Fruit fly (Drosophila melanogaster) whole organism, wandering third instar larva: ENCODE data around the gene PK2-R1.

Experiments used
- Abd-B ChIP-seq: fragments of >200 bp; optimal IDR thresholded peaks from 2 replicates; lab custom pipeline; 2017; ENCODE audit warnings: missing biosample characterization, missing genetic modification characterization
- Dif ChIP-seq: fragments of 200-275, 200-300 bp; sonication (Bioruptor generic); optimal IDR thresholded peaks from 2 replicates; lab custom pipeline; 2018; ENCODE audit warnings: missing biosample characterization, missing genetic modification characterization; ENCODE audit not compliant: partially characterized antibody
- Myc ChIP-seq: fragments of >200 bp; optimal IDR thresholded peaks from 2 replicates; lab custom pipeline; 2017
- OdsH ChIP-seq: fragments of 200-800 bp; sonication (Bioruptor generic); optimal IDR thresholded peaks from 2 replicates; lab custom pipeline; 2016; ENCODE audit warnings: missing biosample characterization, mild to moderate bottlenecking, missing genetic modification characterization
- dl ChIP-seq, 2 experiments: fragments of 175-275, 200-275 bp in 1 of 2; fragments of 200-275 bp in 1 of 2; sonication (Bioruptor generic); optimal IDR thresholded peaks; lab custom pipeline; 2018; ENCODE audit warnings: mild to moderate bottlenecking in 2 of 2, missing biosample characterization in 2 of 2, missing genetic modification characterization in 2 of 2, moderate library complexity in 2 of 2; ENCODE audit not compliant: partially characterized antibody in 2 of 2, insufficient read depth in 1 of 2
- fru ChIP-seq: fragments of 200-800 bp; sonication (Bioruptor generic); optimal IDR thresholded peaks from 3 replicates; lab custom pipeline; 2016; ENCODE audit warnings: missing biosample characterization, mild to moderate bottlenecking, missing genetic modification characterization
- h ChIP-seq: fragments of 200-800 bp; sonication (Bioruptor generic); optimal IDR thresholded peaks from 3 replicates; lab custom pipeline; 2016; ENCODE audit warnings: missing biosample characterization, mild to moderate bottlenecking, missing genetic modification characterization
- pan ChIP-seq: fragments of >200 bp; optimal IDR thresholded peaks from 2 replicates; lab custom pipeline; 2017
- psq ChIP-seq: fragments of 200-800 bp; sonication (Bioruptor generic); optimal IDR thresholded peaks from 3 replicates; lab custom pipeline; 2017; ENCODE audit warnings: missing biosample characterization, mild to moderate bottlenecking, missing genetic modification characterization, moderate library complexity
- rgr ChIP-seq: fragments of 200-800 bp; sonication (Bioruptor generic); optimal IDR thresholded peaks from 3 replicates; lab custom pipeline; 2016; ENCODE audit warnings: missing biosample characterization, mild to moderate bottlenecking, missing genetic modification characterization
- usp ChIP-seq: fragments of >200 bp; optimal IDR thresholded peaks from 2 replicates; lab custom pipeline; 2017; ENCODE audit warnings: missing biosample characterization, missing genetic modification characterization

- TF ChIP-seq Myc (lab: Kevin White, UChicago) (no peak), rgr (GFP tag; lab: Kevin White, UChicago) (no peak), Abd-B (GFP tag; lab: Kevin White, UChicago) (no peak), OdsH (GFP tag; lab: Kevin White, UChicago) (no peak), fru (GFP tag; lab: Kevin White, UChicago) (no peak), pan (lab: Kevin White, UChicago) (no peak), dl (GFP tag; optimal IDR thresholded peaks at IDR 0.05; lab: Kevin White, UChicago; ENCODE audit: insufficient read depth in 1 of 2, partially characterized antibody in 2 of 2) (no peak), psq (no peak), usp (GFP tag; lab: Kevin White, UChicago) (no peak), Dif (GFP tag; lab: Kevin White, UChicago) (no peak), h (no peak)
Measured at dm6 chr3R:13369348-13369747, 31.2 kb downstream of the PK2-R1 start, which contains the start of gene CheA87a.
